Worm (Caenorhabditis elegans): ENCODE results near the gene C42D4.18.
A peak's percentile ranks its signal among the peaks of the same experiment; 100 is the strongest.

The C42D4.18 gene

ce11 chrIV:7144670-7145257, 21.8 kb upstream of the C42D4.18 start, which contains the start of gene hecd-1:
Gene hecd-1 (minus strand): TSS chrIV:7144720.
- TF ChIP-seq crh-2 (tag; optimal IDR thresholded peaks at IDR 0.05) = peak; percentile 30
- no peak for TF ChIP-seq sma-9 (GFP tag; optimal IDR thresholded peaks at IDR 0.05)
- no peak for TF ChIP-seq sma-9 (tag; optimal IDR thresholded peaks at IDR 0.05)
- TF ChIP-seq gmeb-1 (tag; optimal IDR thresholded peaks at IDR 0.05) = no peak
- TF ChIP-seq unc-62 (GFP tag; optimal IDR thresholded peaks at IDR 0.05) = no peak
- TF ChIP-seq nhr-129 (tag; optimal IDR thresholded peaks at IDR 0.05) = peak; percentile 56

ce11 chrIV:7147722-7148121, 18.9 kb upstream of the C42D4.18 start:
- TF ChIP-seq C34F6.9 (tag; optimal IDR thresholded peaks at IDR 0.05) (peak; percentile 56), alr-1 (tag; optimal IDR thresholded peaks at IDR 0.05) (no peak), unc-55 (GFP tag; optimal IDR thresholded peaks at IDR 0.05) (peak; percentile 51), nhr-21 (tag; optimal IDR thresholded peaks at IDR 0.05) (no peak), mdl-1 (tag; optimal IDR thresholded peaks at IDR 0.05) (no peak), elt-3 (tag; optimal IDR thresholded peaks at IDR 0.05) (no peak), nhr-6 (tag; optimal IDR thresholded peaks at IDR 0.05) (no peak), nhr-129 (tag; optimal IDR thresholded peaks at IDR 0.05) (peak; percentile 61), lsy-2 (tag; optimal IDR thresholded peaks at IDR 0.05) (peak in 1 of 2 experiments; percentile 55), sem-4 (tag; optimal IDR thresholded peaks at IDR 0.05) (no peak), fos-1 (tag; optimal IDR thresholded peaks at IDR 0.05) (peak; percentile 25), elt-1 (tag; optimal IDR thresholded peaks at IDR 0.05) (no peak), sma-9 (GFP tag; optimal IDR thresholded peaks at IDR 0.05) (no peak), sma-9 (tag; optimal IDR thresholded peaks at IDR 0.05) (no peak), sma-3 (GFP tag; optimal IDR thresholded peaks at IDR 0.05) (no peak), lin-39 (tag; optimal IDR thresholded peaks at IDR 0.05) (no peak), skn-1 (tag; optimal IDR thresholded peaks at IDR 0.05) (no peak), crh-2 (tag; optimal IDR thresholded peaks at IDR 0.05) (peak; percentile 30), unc-62 (GFP tag; optimal IDR thresholded peaks at IDR 0.05) (no peak), R02D3.7 (tag; optimal IDR thresholded peaks at IDR 0.05) (no peak), F13H6.1 (tag; optimal IDR thresholded peaks at IDR 0.05) (no peak)

- TF ChIP-seq zag-1 (tag; optimal IDR thresholded peaks at IDR 0.05) (no peak), peb-1 (tag; optimal IDR thresholded peaks at IDR 0.05) (no peak), egl-27 (tag; optimal IDR thresholded peaks at IDR 0.05) (no peak), ama-1 (optimal IDR thresholded peaks at IDR 0.05) (no peak), ztf-1 (GFP tag; conservative IDR thresholded peaks at IDR 0.05) (no peak), nhr-237 (tag; optimal IDR thresholded peaks at IDR 0.05) (no peak), nhr-25 (tag; optimal IDR thresholded peaks at IDR 0.05) (no peak), nhr-11 (tag; optimal IDR thresholded peaks at IDR 0.05) (no peak), sma-3 (GFP tag; optimal IDR thresholded peaks at IDR 0.05) (no peak), lin-11 (tag; optimal IDR thresholded peaks at IDR 0.05) (no peak), unc-62 (GFP tag; optimal IDR thresholded peaks at IDR 0.05) (no peak), snpc-4 (tag; optimal IDR thresholded peaks at IDR 0.05) (no peak), dmd-4 (tag; optimal IDR thresholded peaks at IDR 0.05) (no peak), crh-2 (tag; optimal IDR thresholded peaks at IDR 0.05) (peak; percentile 54), sma-9 (GFP tag; optimal IDR thresholded peaks at IDR 0.05) (no peak), sma-9 (tag; optimal IDR thresholded peaks at IDR 0.05) (no peak), fos-1 (tag; optimal IDR thresholded peaks at IDR 0.05) (no peak), mdl-1 (tag; optimal IDR thresholded peaks at IDR 0.05) (no peak), nhr-129 (tag; optimal IDR thresholded peaks at IDR 0.05) (peak; percentile 21), lin-39 (tag; optimal IDR thresholded peaks at IDR 0.05) (no peak), ceh-82 (tag; optimal IDR thresholded peaks at IDR 0.05) (no peak), R02D3.7 (tag; optimal IDR thresholded peaks at IDR 0.05) (no peak), lsy-2 (tag; optimal IDR thresholded peaks at IDR 0.05) (peak; percentile 85 to 97), skn-1 (tag; optimal IDR thresholded peaks at IDR 0.05) (no peak), nhr-10 (tag; optimal IDR thresholded peaks at IDR 0.05) (no peak), Y55F3AM.14 (GFP tag; optimal IDR thresholded peaks at IDR 0.05) (no peak), gmeb-1 (tag; optimal IDR thresholded peaks at IDR 0.05) (peak; percentile 28), nhr-12 (tag; optimal IDR thresholded peaks at IDR 0.05) (no peak), unc-55 (GFP tag; optimal IDR thresholded peaks at IDR 0.05) (peak; percentile 69), nhr-6 (tag; optimal IDR thresholded peaks at IDR 0.05) (no peak), nhr-23 (tag; optimal IDR thresholded peaks at IDR 0.05) (no peak), ceh-16 (tag; optimal IDR thresholded peaks at IDR 0.05) (no peak), blmp-1 (tag; optimal IDR thresholded peaks at IDR 0.05; ENCODE audit: insufficient read depth) (no peak), C34F6.9 (tag; optimal IDR thresholded peaks at IDR 0.05) (peak; percentile 68)
Observed at ce11 chrIV:7149020-7149601, 17.5 kb upstream of the C42D4.18 start, which contains the start of gene C34D4.4. Gene C34D4.4 (plus strand): TSS chrIV:7149361.
